Worm (Caenorhabditis elegans) whole organism, mixed stage, embryonic: ENCODE results near the gene wrt-4.

Source experiments
- M03D4.4 ChIP-seq: sonication (generic microtip); optimal IDR thresholded peaks from 2 replicates; lab custom pipeline; 2017; ENCODE audit warnings: mild to moderate bottlenecking, missing genetic modification characterization, missing compliant biosample characterization
- bed-3 ChIP-seq: fragments of 200-800 bp; sonication (Bioruptor generic); optimal IDR thresholded peaks from 3 replicates; lab custom pipeline; 2018; ENCODE audit warnings: mild to moderate bottlenecking, missing genetic modification characterization, moderate library complexity, missing compliant biosample characterization
- blmp-1 ChIP-seq: fragments of 150-350 bp; optimal IDR thresholded peaks from 2 replicates; lab custom pipeline; 2014; ENCODE audit warnings: missing biosample characterization, missing genetic modification characterization
- ceh-39 ChIP-seq: fragments of 150-350 bp; optimal IDR thresholded peaks from 2 replicates; lab custom pipeline; 2014; ENCODE audit warnings: missing biosample characterization, missing genetic modification characterization
- ceh-43 ChIP-seq: fragments of 200-800 bp; sonication (Bioruptor generic); optimal IDR thresholded peaks from 2 replicates; lab custom pipeline; 2018; ENCODE audit warnings: mild to moderate bottlenecking, missing genetic modification characterization, moderate library complexity, missing compliant biosample characterization
- ceh-83 ChIP-seq: fragments of 200-800 bp; sonication (Bioruptor generic); optimal IDR thresholded peaks from 2 replicates; lab custom pipeline; 2018; ENCODE audit warnings: mild to moderate bottlenecking, missing genetic modification characterization, missing compliant biosample characterization
- ces-1 ChIP-seq: fragments of 150-350 bp; optimal IDR thresholded peaks from 2 replicates; lab custom pipeline; 2014; ENCODE audit warnings: missing biosample characterization, missing genetic modification reagents, missing genetic modification characterization
- cnd-1 ChIP-seq: fragments of 200-800 bp; sonication (Bioruptor generic); optimal IDR thresholded peaks from 2 replicates; lab custom pipeline; 2018; ENCODE audit warnings: mild to moderate bottlenecking, missing genetic modification characterization, missing compliant biosample characterization
- drap-1 ChIP-seq: fragments of 200-800 bp; sonication (Bioruptor generic); optimal IDR thresholded peaks from 3 replicates; lab custom pipeline; 2018; ENCODE audit warnings: mild to moderate bottlenecking, missing genetic modification characterization, missing compliant biosample characterization
- elt-1 ChIP-seq: sonication (generic microtip); optimal IDR thresholded peaks from 2 replicates; lab custom pipeline; 2017; ENCODE audit warnings: missing genetic modification characterization, mild to moderate bottlenecking, missing compliant biosample characterization, antibody characterized with exemption, moderate library complexity, borderline replicate concordance; ENCODE audit not compliant: insufficient read depth
- elt-3 ChIP-seq: fragments of 150-350 bp; optimal IDR thresholded peaks from 2 replicates; lab custom pipeline; 2014; ENCODE audit warnings: missing biosample characterization, missing genetic modification characterization
- flh-1 ChIP-seq: fragments of 200-800 bp; sonication (Bioruptor generic); optimal IDR thresholded peaks from 2 replicates; lab custom pipeline; 2018; ENCODE audit warnings: mild to moderate bottlenecking, missing genetic modification characterization, moderate library complexity, missing compliant biosample characterization
- ham-2 ChIP-seq: fragments of 200-800 bp; sonication (Bioruptor generic); optimal IDR thresholded peaks from 2 replicates; lab custom pipeline; 2018; ENCODE audit warnings: mild to moderate bottlenecking, missing genetic modification characterization, missing compliant biosample characterization
- hlh-1 ChIP-seq: fragments of 150-350 bp; optimal IDR thresholded peaks from 2 replicates; lab custom pipeline; 2014; ENCODE audit warnings: missing biosample characterization, missing genetic modification reagents, missing genetic modification characterization
- lin-13 ChIP-seq: fragments of 150-350 bp; optimal IDR thresholded peaks from 2 replicates; lab custom pipeline; 2014; ENCODE audit warnings: missing biosample characterization, missing genetic modification characterization
- lsy-2 ChIP-seq: fragments of 150-350 bp; optimal IDR thresholded peaks from 2 replicates; lab custom pipeline; 2014; ENCODE audit warnings: missing biosample characterization, missing genetic modification characterization
- mab-5 ChIP-seq: fragments of 150-350 bp; optimal IDR thresholded peaks from 2 replicates; lab custom pipeline; 2014; ENCODE audit warnings: missing biosample characterization, missing genetic modification characterization
- mep-1 ChIP-seq: fragments of 150-350 bp; optimal IDR thresholded peaks from 2 replicates; lab custom pipeline; 2017; ENCODE audit warnings: missing biosample characterization, missing genetic modification reagents, missing genetic modification characterization, inconsistent platforms
- mls-2 ChIP-seq: sonication (generic microtip); optimal IDR thresholded peaks from 2 replicates; lab custom pipeline; 2016; ENCODE audit warnings: mild to moderate bottlenecking, missing genetic modification characterization, moderate library complexity, missing compliant biosample characterization
- nhr-12 ChIP-seq: fragments of 150-350 bp; optimal IDR thresholded peaks from 2 replicates; lab custom pipeline; 2014; ENCODE audit warnings: missing biosample characterization, missing genetic modification characterization
- nhr-2 ChIP-seq: fragments of 150-350 bp; optimal IDR thresholded peaks from 2 replicates; lab custom pipeline; 2014; ENCODE audit warnings: missing biosample characterization, missing genetic modification characterization
- nhr-237 ChIP-seq: fragments of 150-350 bp; optimal IDR thresholded peaks from 2 replicates; lab custom pipeline; 2014; ENCODE audit warnings: missing biosample characterization, missing genetic modification characterization
- nhr-28 ChIP-seq: fragments of 150-350 bp; optimal IDR thresholded peaks from 2 replicates; lab custom pipeline; 2014; ENCODE audit warnings: missing biosample characterization, missing genetic modification characterization
- nhr-76 ChIP-seq: sonication (generic microtip); optimal IDR thresholded peaks from 2 replicates; lab custom pipeline; 2017; ENCODE audit warnings: missing biosample characterization, missing genetic modification characterization
- pha-4 ChIP-seq: fragments of 150-350 bp; optimal IDR thresholded peaks from 2 replicates; lab custom pipeline; 2018; ENCODE audit warnings: missing biosample characterization, missing genetic modification reagents, missing genetic modification characterization
- sem-2 ChIP-seq: fragments of 200-800 bp; sonication (Bioruptor generic); optimal IDR thresholded peaks from 2 replicates; lab custom pipeline; 2018; ENCODE audit warnings: mild to moderate bottlenecking, missing genetic modification characterization, missing compliant biosample characterization
- snpc-4 ChIP-seq: fragments of 150-350 bp; optimal IDR thresholded peaks from 2 replicates; lab custom pipeline; 2014; ENCODE audit warnings: missing biosample characterization, missing genetic modification characterization
- tbx-8 ChIP-seq: fragments of 200-800 bp; sonication (Bioruptor generic); optimal IDR thresholded peaks from 2 replicates; lab custom pipeline; 2018; ENCODE audit warnings: mild to moderate bottlenecking, missing genetic modification characterization, moderate library complexity, missing compliant biosample characterization
- unc-120 ChIP-seq: sonication (generic microtip); optimal IDR thresholded peaks from 2 replicates; lab custom pipeline; 2017; ENCODE audit warnings: missing genetic modification characterization, missing compliant biosample characterization; ENCODE audit not compliant: poor library complexity, severe bottlenecking
- unc-39 ChIP-seq: fragments of 150-350 bp; optimal IDR thresholded peaks from 2 replicates; lab custom pipeline; 2014; ENCODE audit warnings: missing biosample characterization, missing genetic modification characterization
- unc-62 ChIP-seq: fragments of 150-350 bp; optimal IDR thresholded peaks from 2 replicates; lab custom pipeline; 2014; ENCODE audit warnings: missing biosample characterization, missing genetic modification reagents, missing genetic modification characterization
- zip-8 ChIP-seq: fragments of 150-350 bp; optimal IDR thresholded peaks from 2 replicates; lab custom pipeline; 2014; ENCODE audit warnings: missing biosample characterization, missing genetic modification characterization
- ztf-11 ChIP-seq: fragments of 150-350 bp; optimal IDR thresholded peaks from 2 replicates; lab custom pipeline; 2014; ENCODE audit warnings: missing biosample characterization, missing genetic modification characterization

Gene wrt-4

DNA sequence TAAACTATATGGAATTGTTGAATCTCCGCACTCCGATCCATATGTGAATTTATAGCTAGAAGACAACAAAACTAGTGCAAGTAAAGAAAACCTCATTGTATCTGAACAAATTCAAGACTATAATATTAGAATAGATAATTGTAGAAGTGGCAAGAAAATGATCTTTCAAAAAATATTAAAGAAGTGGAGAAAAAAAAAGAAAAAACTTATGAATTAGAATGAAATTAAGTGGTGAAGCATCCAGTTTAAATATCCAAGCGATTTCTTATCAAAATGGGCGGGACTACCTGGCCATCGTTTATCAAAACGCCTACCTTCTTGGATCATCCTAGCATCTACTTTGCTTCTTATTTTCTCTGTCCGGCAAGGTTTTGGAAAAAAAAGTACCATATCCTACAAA is at the start of gene wrt-4:
Gene wrt-4 (minus strand): TSS at position 101 of the 400 bp plus-strand sequence.
- TF ChIP-seq hlh-1 (tag; lab: Kevin White, UChicago) (no peak), ceh-43 (GFP tag; lab: Kevin White, UChicago) (no peak), elt-1 (tag; lab: Kevin White, UChicago) (no peak), ceh-39 (no peak), lin-13 (tag; lab: Kevin White, UChicago) (no peak), unc-39 (tag; lab: Kevin White, UChicago) (no peak), unc-120 (tag; lab: Kevin White, UChicago) (no peak), drap-1 (GFP tag; lab: Kevin White, UChicago) (no peak), bed-3 (no peak), ztf-11 (tag; lab: Kevin White, UChicago) (no peak), mls-2 (tag; lab: Kevin White, UChicago) (no peak), nhr-76 (no peak), ham-2 (GFP tag; lab: Kevin White, UChicago) (no peak), tbx-8 (GFP tag; lab: Kevin White, UChicago) (no peak), M03D4.4 (tag; lab: Kevin White, UChicago) (no peak), snpc-4 (tag; lab: Kevin White, UChicago) (no peak), zip-8 (tag; lab: Kevin White, UChicago) (no peak)

DNA sequence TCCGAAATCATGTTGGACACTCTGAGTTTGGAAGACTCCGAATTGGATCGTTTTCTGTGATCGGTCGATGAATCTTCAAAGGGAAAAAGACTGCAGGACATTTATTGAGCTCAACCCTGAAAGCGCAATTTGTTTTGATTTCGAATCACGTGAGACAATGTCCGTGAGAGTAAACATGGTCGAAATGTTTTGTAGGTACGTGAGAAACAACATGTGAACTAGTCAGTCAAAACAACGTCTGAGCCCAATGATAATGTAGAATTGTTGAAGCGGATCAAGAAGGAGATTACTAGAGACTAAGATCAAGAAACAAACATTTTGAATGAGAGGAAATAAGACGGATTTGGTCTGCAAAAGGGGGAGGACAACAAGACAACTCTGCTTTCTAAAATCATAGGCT is 47.0 kb upstream of the wrt-4 start, which contains the start of gene Y7A5A.7:
Gene Y7A5A.7 (minus strand): TSS at position 101 of the 400 bp plus-strand sequence.
- TF ChIP-seq sem-2 (GFP tag; lab: Kevin White, UChicago), result no peak
- TF ChIP-seq nhr-237 (tag; lab: Kevin White, UChicago), result no peak
- no peak for TF ChIP-seq bed-3
- no peak for TF ChIP-seq unc-120 (tag; lab: Kevin White, UChicago)
- no peak for TF ChIP-seq mep-1 (tag; lab: Kevin White, UChicago)
- no peak for TF ChIP-seq cnd-1
- no peak for TF ChIP-seq ceh-39
- no peak for TF ChIP-seq drap-1 (GFP tag; lab: Kevin White, UChicago)
- no peak for TF ChIP-seq lsy-2
- no peak for TF ChIP-seq zip-8 (tag; lab: Kevin White, UChicago)
- no peak for TF ChIP-seq lin-13 (tag; lab: Kevin White, UChicago)
- TF ChIP-seq ceh-43 (GFP tag; lab: Kevin White, UChicago), result no peak
- TF ChIP-seq ham-2 (GFP tag; lab: Kevin White, UChicago), result no peak
- no peak for TF ChIP-seq unc-62 (GFP tag; lab: Kevin White, UChicago)
- no peak for TF ChIP-seq snpc-4 (tag; lab: Kevin White, UChicago)
- TF ChIP-seq nhr-76, result no peak
- TF ChIP-seq hlh-1 (tag; lab: Kevin White, UChicago), result no peak
- TF ChIP-seq tbx-8 (GFP tag; lab: Kevin White, UChicago), result no peak
- no peak for TF ChIP-seq mab-5 (tag; lab: Kevin White, UChicago)
- TF ChIP-seq M03D4.4 (tag; lab: Kevin White, UChicago), result no peak

DNA sequence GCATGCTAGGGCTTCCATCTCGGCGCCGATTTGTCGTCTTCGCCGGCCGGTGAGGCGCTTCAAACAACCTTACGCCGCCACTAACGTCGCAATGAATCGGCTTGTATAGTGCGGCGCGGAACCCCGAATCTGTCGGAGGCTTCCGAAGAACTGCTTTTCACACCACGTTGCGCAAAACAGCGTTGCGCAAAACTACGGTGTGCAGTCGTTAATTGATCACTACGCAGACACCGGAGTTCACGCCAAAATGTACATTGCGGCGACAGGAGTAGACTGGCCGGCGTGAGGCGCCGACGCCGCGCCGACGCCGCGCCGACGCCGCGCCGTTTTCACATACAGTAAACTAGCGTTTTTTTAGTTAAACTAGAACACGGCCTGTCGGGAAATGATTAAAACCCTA is 44.8 kb upstream of the wrt-4 start:
- TF ChIP-seq elt-1 (tag; lab: Kevin White, UChicago) (no peak), hlh-1 (tag; lab: Kevin White, UChicago) (no peak), ces-1 (GFP tag; lab: Kevin White, UChicago) (no peak), zip-8 (tag; lab: Kevin White, UChicago) (no peak), nhr-2 (tag; lab: Kevin White, UChicago) (no peak), mls-2 (tag; lab: Kevin White, UChicago) (no peak), drap-1 (GFP tag; lab: Kevin White, UChicago) (no peak), mab-5 (tag; lab: Kevin White, UChicago) (no peak), tbx-8 (GFP tag; lab: Kevin White, UChicago) (no peak), nhr-12 (tag; lab: Kevin White, UChicago) (no peak), ceh-39 (no peak), lsy-2 (no peak), nhr-28 (tag; lab: Kevin White, UChicago) (no peak), blmp-1 (tag; lab: Kevin White, UChicago) (no peak), snpc-4 (tag; lab: Kevin White, UChicago) (no peak), bed-3 (no peak), nhr-76 (no peak)

DNA sequence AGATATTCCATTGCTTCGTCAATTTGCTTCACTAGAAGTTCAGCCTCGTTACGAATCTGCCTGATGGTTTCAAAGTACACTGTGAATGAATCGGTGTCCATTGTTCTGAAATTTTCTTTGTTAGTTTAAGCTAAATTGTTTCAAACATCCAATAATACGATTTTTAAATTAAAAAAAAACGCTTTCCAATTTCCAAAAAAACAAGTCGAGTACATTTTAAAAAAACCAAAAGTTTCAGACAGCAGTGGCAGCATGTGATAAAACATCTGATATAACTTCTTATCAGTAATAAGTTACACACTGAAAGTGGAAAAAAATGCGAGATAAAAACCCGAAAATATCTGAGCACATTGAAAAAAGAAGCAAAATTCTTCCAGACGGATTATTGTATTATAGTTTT is 42.5 kb upstream of the wrt-4 start, which contains the start of gene Y7A5A.6:
Gene Y7A5A.6 (minus strand): TSS at position 101 of the 400 bp plus-strand sequence.
- TF ChIP-seq nhr-12 (tag; lab: Kevin White, UChicago) (no peak), lsy-2 (no peak), lin-13 (tag; lab: Kevin White, UChicago) (no peak), flh-1 (no peak), unc-62 (GFP tag; lab: Kevin White, UChicago) (no peak), ces-1 (GFP tag; lab: Kevin White, UChicago) (no peak), ham-2 (GFP tag; lab: Kevin White, UChicago) (no peak), ceh-83 (GFP tag; lab: Kevin White, UChicago) (no peak), elt-3 (tag; lab: Kevin White, UChicago) (no peak), elt-1 (tag; lab: Kevin White, UChicago) (no peak), pha-4 (no peak)
